Fruit fly (Drosophila melanogaster) Kc167 (cell line): Measurements from ENCODE around the gene CG5849.

Experiments used
- Myc ChIP-seq: fragments of >200 bp; optimal IDR thresholded peaks from 2 replicates; lab custom pipeline; 2017; ENCODE audit warnings: missing external identifiers
- Sin3A ChIP-seq: fragments of >200 bp; optimal IDR thresholded peaks from 2 replicates; lab custom pipeline; 2018; ENCODE audit warnings: missing external identifiers
- h ChIP-seq: fragments of >200 bp; optimal IDR thresholded peaks from 3 replicates; lab custom pipeline; 2018; ENCODE audit warnings: missing external identifiers
- psq ChIP-seq: fragments of >200 bp; optimal IDR thresholded peaks from 2 replicates; lab custom pipeline; 2017; ENCODE audit warnings: missing external identifiers
- ttk ChIP-seq: sonication (Bioruptor generic); optimal IDR thresholded peaks from 2 replicates; lab custom pipeline; 2017; ENCODE audit warnings: missing external identifiers

DNA sequence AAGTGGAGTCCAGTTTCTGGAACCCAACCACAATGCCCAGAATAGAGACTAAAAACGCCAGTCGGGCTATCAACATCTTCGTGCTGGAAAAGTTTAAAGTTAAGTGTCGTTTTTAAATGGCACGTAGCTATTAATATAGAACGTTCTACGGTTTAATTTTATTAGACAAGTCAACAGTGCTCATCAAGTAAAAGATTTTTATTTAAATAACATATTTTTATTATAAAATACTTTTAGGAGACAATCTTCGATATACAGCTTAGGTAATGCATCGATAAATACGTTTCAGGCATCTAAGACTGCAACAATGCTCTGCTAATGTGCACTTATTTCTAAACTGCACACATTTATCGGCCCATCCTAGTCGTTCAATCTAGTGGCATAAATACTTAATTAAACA, 3.2 kb upstream of the CG5849 start, which contains the start of gene CG42869:
- TF ChIP-seq Myc (lab: Kevin White, UChicago) (no peak), psq (lab: Kevin White, UChicago) (no peak), Sin3A (no peak), h (no peak), ttk (no peak)
